Fruit fly (Drosophila melanogaster) whole organism, embryonic: ENCODE results near the gene CG4709.

Experiments used
- Adf1 ChIP-seq: fragments of 200-800 bp; sonication (Bioruptor generic); IDR thresholded peaks from 2 replicates; pipeline ENCODE4 v1.3.6; 2022; ENCODE audit warnings: missing biosample characterization, missing genetic modification characterization
- B-H2 ChIP-seq: fragments of 200-800 bp; sonication (Bioruptor generic); optimal IDR thresholded peaks from 2 replicates; lab custom pipeline; 2018; ENCODE audit warnings: missing biosample characterization, mild to moderate bottlenecking, missing genetic modification characterization
- Bdp1 ChIP-seq: fragments of 200-800 bp; sonication (Bioruptor generic); optimal IDR thresholded peaks from 3 replicates; lab custom pipeline; 2016; ENCODE audit warnings: missing biosample characterization, missing genetic modification characterization
- CG10321 ChIP-seq: fragments of 200-800 bp; sonication (Bioruptor generic); IDR thresholded peaks from 2 replicates; pipeline ENCODE4 v1.3.6; 2022; ENCODE audit warnings: missing biosample characterization, missing genetic modification characterization
- CG11085 ChIP-seq: fragments of 200-800 bp; sonication (Bioruptor generic); IDR thresholded peaks from 2 replicates; pipeline ENCODE4 v1.3.6; 2022; ENCODE audit warnings: missing biosample characterization, missing genetic modification characterization
- CG11723 ChIP-seq: fragments of 200-800 bp; sonication (Bioruptor generic); optimal IDR thresholded peaks from 2 replicates; lab custom pipeline; 2017; ENCODE audit warnings: missing biosample characterization, mild to moderate bottlenecking, missing genetic modification characterization
- CG12942 ChIP-seq: fragments of 200-800 bp; sonication (Bioruptor generic); optimal IDR thresholded peaks from 3 replicates; lab custom pipeline; 2016; ENCODE audit warnings: missing biosample characterization, missing genetic modification characterization
- CG17361 ChIP-seq: fragments of 200-800 bp; sonication (Bioruptor generic); IDR thresholded peaks from 3 replicates; pipeline ENCODE4 v1.3.6; 2022; ENCODE audit warnings: missing biosample characterization, missing genetic modification characterization
- CG17829 ChIP-seq: fragments of 200-800 bp; optimal IDR thresholded peaks from 2 replicates; lab custom pipeline; 2019; ENCODE audit warnings: missing biosample characterization, mild to moderate bottlenecking, missing genetic modification characterization, moderate library complexity
- CG18011 ChIP-seq: fragments of 200-800 bp; sonication (Bioruptor generic); optimal IDR thresholded peaks from 2 replicates; lab custom pipeline; 2017; ENCODE audit warnings: missing biosample characterization, missing genetic modification characterization, mild to moderate bottlenecking, moderate library complexity, missing genotype
- CG2116 ChIP-seq: fragments of 200-800 bp; sonication (Bioruptor generic); optimal IDR thresholded peaks from 3 replicates; lab custom pipeline; 2018; ENCODE audit warnings: missing biosample characterization, mild to moderate bottlenecking, missing genetic modification characterization
- CG2129 ChIP-seq: fragments of 200-800 bp; sonication (Bioruptor generic); IDR thresholded peaks from 2 replicates; pipeline ENCODE4 v1.3.6; 2022; ENCODE audit warnings: missing biosample characterization, missing genetic modification characterization; ENCODE audit not compliant: partially characterized antibody
- CG3163 ChIP-seq: fragments of 200-800 bp; sonication (Bioruptor generic); optimal IDR thresholded peaks from 3 replicates; lab custom pipeline; 2016; ENCODE audit warnings: missing biosample characterization, missing genetic modification characterization
- CG3281 ChIP-seq: fragments of 200-800 bp; sonication (Bioruptor generic); optimal IDR thresholded peaks from 3 replicates; lab custom pipeline; 2017; ENCODE audit warnings: missing biosample characterization, mild to moderate bottlenecking, missing genetic modification characterization
- CG5245 ChIP-seq: fragments of 200-800 bp; sonication (Bioruptor generic); optimal IDR thresholded peaks from 3 replicates; lab custom pipeline; 2016; ENCODE audit warnings: missing biosample characterization, missing genetic modification characterization
- CG6272 ChIP-seq: fragments of 200-800 bp; sonication (Bioruptor generic); IDR thresholded peaks from 2 replicates; pipeline ENCODE4 v1.3.6; 2022; ENCODE audit warnings: missing biosample characterization, missing genetic modification characterization
- CG7271 ChIP-seq: fragments of 200-800 bp; sonication (Bioruptor generic); optimal IDR thresholded peaks from 2 replicates; lab custom pipeline; 2018; ENCODE audit warnings: missing biosample characterization, mild to moderate bottlenecking, missing genetic modification characterization, moderate library complexity
- CG8089 ChIP-seq: fragments of 200-800 bp; sonication (Bioruptor generic); optimal IDR thresholded peaks from 3 replicates; lab custom pipeline; 2016; ENCODE audit warnings: missing biosample characterization, missing genetic modification characterization
- CG8388 ChIP-seq: fragments of 200-800 bp; sonication (Bioruptor generic); optimal IDR thresholded peaks from 2 replicates; lab custom pipeline; 2019; ENCODE audit warnings: missing biosample characterization, mild to moderate bottlenecking, missing genetic modification characterization, moderate library complexity
- CG8944 ChIP-seq: fragments of 200-800 bp; sonication (Bioruptor generic); optimal IDR thresholded peaks from 3 replicates; lab custom pipeline; 2016; ENCODE audit warnings: missing biosample characterization, missing genetic modification characterization
- CG9215 ChIP-seq: fragments of 200-800 bp; sonication (Bioruptor generic); IDR thresholded peaks from 2 replicates; pipeline ENCODE4 v1.3.6; 2022; ENCODE audit warnings: missing biosample characterization, missing genetic modification characterization
- CG9437 ChIP-seq: fragments of 200-800 bp; sonication (Bioruptor generic); optimal IDR thresholded peaks from 2 replicates; lab custom pipeline; 2018; ENCODE audit warnings: missing biosample characterization, mild to moderate bottlenecking, missing genetic modification characterization
- CHES-1-like ChIP-seq: fragments of 200-800 bp; sonication (Bioruptor generic); optimal IDR thresholded peaks from 2 replicates; lab custom pipeline; 2016; ENCODE audit warnings: missing biosample characterization, missing genetic modification characterization
- Doc3 ChIP-seq: fragments of 200-800 bp; sonication (Bioruptor generic); IDR thresholded peaks from 3 replicates; pipeline ENCODE4 v1.3.6; 2022; ENCODE audit warnings: missing biosample characterization, missing genetic modification characterization; ENCODE audit not compliant: partially characterized antibody
- Drgx ChIP-seq: fragments of 200-800 bp; sonication (Bioruptor generic); IDR thresholded peaks from 2 replicates; pipeline ENCODE4 v1.3.6; 2022; ENCODE audit warnings: missing biosample characterization, missing genetic modification characterization
- Lpt ChIP-seq: fragments of >200 bp; optimal IDR thresholded peaks from 2 replicates; lab custom pipeline; 2018; ENCODE audit warnings: missing biosample characterization, missing genetic modification characterization
- Myb ChIP-seq: fragments of 200-800 bp; sonication (Bioruptor generic); optimal IDR thresholded peaks from 2 replicates; lab custom pipeline; 2016; ENCODE audit warnings: missing biosample characterization, missing genetic modification characterization
- NK7.1 ChIP-seq: fragments of 200-800 bp; sonication (Bioruptor generic); optimal IDR thresholded peaks from 3 replicates; lab custom pipeline; 2016; ENCODE audit warnings: missing biosample characterization, missing genetic modification characterization
- Oaz ChIP-seq: fragments of 200-800 bp; sonication (Bioruptor generic); IDR thresholded peaks from 2 replicates; pipeline ENCODE4 v1.3.6; 2022; ENCODE audit warnings: missing biosample characterization, missing genetic modification characterization
- Rfx ChIP-seq: fragments of 200-800 bp; sonication (Bioruptor generic); IDR thresholded peaks from 2 replicates; pipeline ENCODE4 v1.3.6; 2022; ENCODE audit warnings: missing biosample characterization, missing genetic modification characterization
- Side ChIP-seq: fragments of 200-800 bp; sonication (Bioruptor generic); optimal IDR thresholded peaks from 2 replicates; lab custom pipeline; 2016; ENCODE audit warnings: missing biosample characterization, missing genetic modification characterization
- Sry-β ChIP-seq: fragments of 200-800 bp; sonication (Bioruptor generic); optimal IDR thresholded peaks from 2 replicates; lab custom pipeline; 2018; ENCODE audit warnings: missing biosample characterization, mild to moderate bottlenecking, missing genetic modification characterization, moderate library complexity
- ap ChIP-seq: fragments of 200-800 bp; sonication (Bioruptor generic); IDR thresholded peaks from 2 replicates; pipeline ENCODE4 v1.3.6; 2022; ENCODE audit warnings: missing biosample characterization, missing genetic modification characterization
- ase ChIP-seq: fragments of 200-800 bp; sonication (Bioruptor generic); IDR thresholded peaks from 3 replicates; pipeline ENCODE4 v1.3.6; 2022; ENCODE audit warnings: missing biosample characterization, missing genetic modification characterization
- chn ChIP-seq: fragments of 200-800 bp; sonication (Bioruptor generic); optimal IDR thresholded peaks from 2 replicates; lab custom pipeline; 2016; ENCODE audit warnings: missing biosample characterization, missing genetic modification characterization
- gcm ChIP-seq: fragments of 200-800 bp; sonication (Bioruptor generic); optimal IDR thresholded peaks from 2 replicates; lab custom pipeline; 2019; ENCODE audit warnings: missing biosample characterization, mild to moderate bottlenecking, missing genetic modification characterization, moderate library complexity
- gsb ChIP-seq: fragments of 200-800 bp; sonication (Bioruptor generic); IDR thresholded peaks from 2 replicates; pipeline ENCODE4 v1.3.6; 2022; ENCODE audit warnings: missing biosample characterization, missing genetic modification characterization
- h ChIP-seq: fragments of >200 bp; optimal IDR thresholded peaks from 2 replicates; lab custom pipeline; 2017
- jing ChIP-seq: fragments of 200-800 bp; sonication (Bioruptor generic); optimal IDR thresholded peaks from 2 replicates; lab custom pipeline; 2018; ENCODE audit warnings: missing biosample characterization, mild to moderate bottlenecking, missing genetic modification characterization
- lab ChIP-seq: fragments of 200-800 bp; sonication (Bioruptor generic); optimal IDR thresholded peaks from 3 replicates; lab custom pipeline; 2017; ENCODE audit warnings: missing biosample characterization, missing genetic modification characterization, mild to moderate bottlenecking, moderate library complexity, missing genetic modification reagents
- lov ChIP-seq, 2 experiments: fragments of 200-800 bp in 1 of 2; fragments of >200 bp in 1 of 2; sonication (Bioruptor generic) in 1 of 2; IDR thresholded peaks in 1 of 2; optimal IDR thresholded peaks in 1 of 2; 2 replicates in 1 of 2; 3 replicates in 1 of 2; pipeline versions ENCODE4 v1.3.6 to Lab custom; 2017 to 2022; ENCODE audit warnings: missing biosample characterization in 1 of 2, missing genetic modification characterization in 1 of 2
- nerfin-1 ChIP-seq: fragments of 200-800 bp; sonication (Bioruptor generic); optimal IDR thresholded peaks from 3 replicates; lab custom pipeline; 2019; ENCODE audit warnings: missing biosample characterization, mild to moderate bottlenecking, missing genetic modification characterization, moderate library complexity
- nom ChIP-seq: fragments of 200-800 bp; sonication (Bioruptor generic); optimal IDR thresholded peaks from 2 replicates; lab custom pipeline; 2017; ENCODE audit warnings: missing biosample characterization, missing genetic modification characterization, mild to moderate bottlenecking, moderate library complexity, missing genetic modification reagents
- pan ChIP-seq, 4 experiments: fragments of >200 bp in 3 of 4; fragments of 200-800 bp in 1 of 4; sonication (Bioruptor generic) in 1 of 4; optimal IDR thresholded peaks in 3 of 4; IDR thresholded peaks in 1 of 4; 2 replicates each; pipeline versions ENCODE4 v1.3.6 to Lab custom; 2017 to 2022; ENCODE audit warnings: missing biosample characterization in 2 of 4, missing genetic modification characterization in 2 of 4, mixed read lengths in 1 of 4
- salm ChIP-seq: fragments of 200-800 bp; sonication (Bioruptor generic); optimal IDR thresholded peaks from 2 replicates; lab custom pipeline; 2018; ENCODE audit warnings: missing biosample characterization, mild to moderate bottlenecking, missing genetic modification characterization
- sens ChIP-seq: fragments of 200-800 bp; sonication (Bioruptor generic); peaks from one replicate; lab custom pipeline; 2016; ENCODE audit warnings: missing biosample characterization, missing genetic modification characterization
- sim ChIP-seq: fragments of 200-800 bp; sonication (Bioruptor generic); IDR thresholded peaks from 2 replicates; pipeline ENCODE4 v1.3.6; 2022; ENCODE audit warnings: missing biosample characterization, missing genetic modification characterization
- slou ChIP-seq: fragments of 200-800 bp; sonication (Bioruptor generic); optimal IDR thresholded peaks from 3 replicates; lab custom pipeline; 2016; ENCODE audit warnings: missing biosample characterization, missing genetic modification characterization
- tin ChIP-seq: fragments of 200-800 bp; sonication (Bioruptor generic); optimal IDR thresholded peaks from 3 replicates; lab custom pipeline; 2016; ENCODE audit warnings: missing biosample characterization, missing genetic modification characterization
- tll ChIP-seq, 2 experiments: fragments of 200-800 bp in 1 of 2; fragments of >200 bp in 1 of 2; sonication (Bioruptor generic) in 1 of 2; optimal IDR thresholded peaks; 2 replicates each; lab custom pipeline; 2017 to 2019; ENCODE audit warnings: missing biosample characterization in 2 of 2, missing genetic modification characterization in 2 of 2, mild to moderate bottlenecking in 1 of 2, moderate library complexity in 1 of 2
- toy ChIP-seq: fragments of 200-800 bp; sonication (Bioruptor generic); IDR thresholded peaks from 2 replicates; pipeline ENCODE4 v1.3.6; 2022; ENCODE audit warnings: missing biosample characterization, missing genetic modification characterization

CG4709 gene

DNA sequence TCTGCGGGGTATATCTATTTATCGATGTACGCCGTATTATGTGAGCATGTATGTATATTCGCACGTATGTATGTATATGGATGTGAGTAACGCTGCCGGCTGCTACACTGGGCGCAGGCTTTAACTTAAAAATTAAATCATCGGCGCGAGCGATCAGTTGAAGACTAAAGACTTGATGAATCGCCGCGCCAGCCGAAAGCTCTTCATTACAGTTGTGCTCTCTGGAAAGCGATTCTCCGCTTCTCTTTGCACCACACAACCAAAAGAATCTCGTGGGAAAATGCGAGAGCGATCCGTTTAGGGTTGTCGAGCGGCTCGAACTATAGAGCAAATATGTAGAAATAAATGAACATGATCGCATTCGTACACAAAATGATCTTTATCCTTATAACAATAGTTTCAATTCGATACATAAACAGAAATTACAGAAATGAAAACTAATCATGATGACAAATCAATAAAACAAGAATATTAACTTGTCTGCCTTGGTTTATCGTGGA is 45.6 kb upstream of the CG4709 start, which contains the start of gene CG13124 (continued):
- TF ChIP-seq tll (GFP tag; optimal IDR thresholded peaks at IDR 0.05; lab: Kevin White, UChicago) (no peak), toy (no peak), B-H2 (GFP tag; lab: Kevin White, UChicago) (peak; percentile 17), nom (GFP tag; lab: Kevin White, UChicago) (peak; percentile 61), tin (GFP tag; lab: Kevin White, UChicago) (no peak), CG8388 (no peak), nerfin-1 (no peak), CG9437 (GFP tag; lab: Kevin White, UChicago) (no peak), sim (GFP tag; lab: Robert Waterston, UW) (no peak), NK7.1 (GFP tag; lab: Kevin White, UChicago) (no peak), CG7271 (tag; lab: Kevin White, UChicago) (no peak), CG12942 (GFP tag; lab: Kevin White, UChicago) (no peak), CG18011 (GFP tag; lab: Kevin White, UChicago) (no peak), CG17829 (tag; lab: Kevin White, UChicago) (no peak), CG6272 (no peak), Adf1 (GFP tag; lab: Robert Waterston, UW) (peak; percentile 42; the same call in 1 of the 2 replicates), Sry-β (GFP tag; lab: Kevin White, UChicago) (no peak), CG11723 (GFP tag; lab: Kevin White, UChicago) (no peak), Rfx (GFP tag; lab: Robert Waterston, UW) (peak; percentile 74), CG11085 (GFP tag; lab: Robert Waterston, UW) (no peak), CG3163 (peak; percentile 86), sens (GFP tag; lab: Kevin White, UChicago) (peak; percentile 84), CHES-1-like (GFP tag; lab: Kevin White, UChicago) (no peak), CG17361 (GFP tag; lab: Robert Waterston, UW) (no peak), pan (optimal IDR thresholded peaks at IDR 0.05; lab: Kevin White, UChicago) (no peak), pan (GFP tag; optimal IDR thresholded peaks at IDR 0.05 in 1 of 2, IDR thresholded peaks at IDR 0.05 in 1 of 2) (peak in 1 of 2 experiments; percentile 21), salm (tag; lab: Kevin White, UChicago) (peak; percentile 16), Side (no peak), Lpt (no peak), gsb (GFP tag; lab: Robert Waterston, UW) (peak; percentile 7; the same call in 1 of the 2 replicates), CG5245 (GFP tag; lab: Kevin White, UChicago) (no peak), Drgx (GFP tag; lab: Robert Waterston, UW) (peak; percentile 57), lab (GFP tag; lab: Kevin White, UChicago) (peak; percentile 50), Bdp1 (no peak), Myb (GFP tag; lab: Kevin White, UChicago) (no peak), CG8944 (GFP tag; lab: Kevin White, UChicago) (no peak), CG8089 (GFP tag; lab: Kevin White, UChicago) (no peak), CG9215 (GFP tag; lab: Robert Waterston, UW) (no peak), h (lab: Kevin White, UChicago) (no peak), ase (GFP tag; lab: Robert Waterston, UW) (no peak), Oaz (GFP tag; lab: Robert Waterston, UW) (no peak), Doc3 (GFP tag; lab: Robert Waterston, UW) (no peak), jing (GFP tag; lab: Kevin White, UChicago) (no peak), CG2116 (GFP tag; lab: Kevin White, UChicago) (no peak), lov (optimal IDR thresholded peaks at IDR 0.05; lab: Kevin White, UChicago) (no peak), lov (GFP tag; IDR thresholded peaks at IDR 0.05; lab: Robert Waterston, UW) (no peak), slou (GFP tag; lab: Kevin White, UChicago) (no peak), CG2129 (no peak), chn (no peak), ap (GFP tag; lab: Robert Waterston, UW) (0 out of 2 replicates have a peak, but pooled peaks have one; percentile 22), CG3281 (GFP tag; lab: Kevin White, UChicago) (peak; percentile 13), CG10321 (no peak), gcm (GFP tag; lab: Kevin White, UChicago) (no peak)
